Worm (Caenorhabditis elegans) whole organism, mixed stage, embryonic: Measurements from ENCODE around the gene mboa-3.

Source experiments
- ceh-39 ChIP-seq: fragments of 150-350 bp; optimal IDR thresholded peaks from 2 replicates; lab custom pipeline; 2014; ENCODE audit warnings: missing biosample characterization, missing genetic modification characterization
- ces-1 ChIP-seq: fragments of 150-350 bp; optimal IDR thresholded peaks from 2 replicates; lab custom pipeline; 2014; ENCODE audit warnings: missing biosample characterization, missing genetic modification reagents, missing genetic modification characterization
- elt-3 ChIP-seq: fragments of 150-350 bp; optimal IDR thresholded peaks from 2 replicates; lab custom pipeline; 2014; ENCODE audit warnings: missing biosample characterization, missing genetic modification characterization
- lin-13 ChIP-seq: fragments of 150-350 bp; optimal IDR thresholded peaks from 2 replicates; lab custom pipeline; 2014; ENCODE audit warnings: missing biosample characterization, missing genetic modification characterization
- lsy-2 ChIP-seq: fragments of 150-350 bp; optimal IDR thresholded peaks from 2 replicates; lab custom pipeline; 2014; ENCODE audit warnings: missing biosample characterization, missing genetic modification characterization
- nhr-28 ChIP-seq: fragments of 150-350 bp; optimal IDR thresholded peaks from 2 replicates; lab custom pipeline; 2014; ENCODE audit warnings: missing biosample characterization, missing genetic modification characterization
- nhr-76 ChIP-seq: sonication (generic microtip); optimal IDR thresholded peaks from 2 replicates; lab custom pipeline; 2017; ENCODE audit warnings: missing biosample characterization, missing genetic modification characterization
- pha-4 ChIP-seq: fragments of 150-350 bp; optimal IDR thresholded peaks from 2 replicates; lab custom pipeline; 2018; ENCODE audit warnings: missing biosample characterization, missing genetic modification reagents, missing genetic modification characterization
- unc-120 ChIP-seq: sonication (generic microtip); optimal IDR thresholded peaks from 2 replicates; lab custom pipeline; 2017; ENCODE audit warnings: missing genetic modification characterization, missing compliant biosample characterization; ENCODE audit not compliant: poor library complexity, severe bottlenecking
- unc-39 ChIP-seq: fragments of 150-350 bp; optimal IDR thresholded peaks from 2 replicates; lab custom pipeline; 2014; ENCODE audit warnings: missing biosample characterization, missing genetic modification characterization
- zip-8 ChIP-seq: fragments of 150-350 bp; optimal IDR thresholded peaks from 2 replicates; lab custom pipeline; 2014; ENCODE audit warnings: missing biosample characterization, missing genetic modification characterization
- ztf-11 ChIP-seq: fragments of 150-350 bp; optimal IDR thresholded peaks from 2 replicates; lab custom pipeline; 2014; ENCODE audit warnings: missing biosample characterization, missing genetic modification characterization

ce11 chrX:5524260-5524659, 1.6 kb upstream of the mboa-3 start:
- TF ChIP-seq lin-13 (tag; lab: Kevin White, UChicago) = no peak
- TF ChIP-seq ceh-39 (tag; lab: Kevin White, UChicago) = no peak
- no peak for TF ChIP-seq elt-3 (tag; lab: Kevin White, UChicago)
- no peak for TF ChIP-seq nhr-28 (tag; lab: Kevin White, UChicago)
- no peak for TF ChIP-seq unc-120 (tag; lab: Kevin White, UChicago)
- no peak for TF ChIP-seq nhr-76
- no peak for TF ChIP-seq ztf-11 (tag; lab: Kevin White, UChicago)
- no peak for TF ChIP-seq ces-1
- TF ChIP-seq lsy-2 (tag; lab: Kevin White, UChicago) = no peak
- no peak for TF ChIP-seq pha-4 (tag; lab: Kevin White, UChicago)
- no peak for TF ChIP-seq zip-8
- TF ChIP-seq unc-39 = no peak
